Worm (Caenorhabditis elegans): ENCODE data around the gene C04C3.14.
"Not testable (repeated sequence)": the region's sequence is repeated elsewhere in the genome, so short reads cannot be mapped to it uniquely, and the experiment has no call there.

DNA sequence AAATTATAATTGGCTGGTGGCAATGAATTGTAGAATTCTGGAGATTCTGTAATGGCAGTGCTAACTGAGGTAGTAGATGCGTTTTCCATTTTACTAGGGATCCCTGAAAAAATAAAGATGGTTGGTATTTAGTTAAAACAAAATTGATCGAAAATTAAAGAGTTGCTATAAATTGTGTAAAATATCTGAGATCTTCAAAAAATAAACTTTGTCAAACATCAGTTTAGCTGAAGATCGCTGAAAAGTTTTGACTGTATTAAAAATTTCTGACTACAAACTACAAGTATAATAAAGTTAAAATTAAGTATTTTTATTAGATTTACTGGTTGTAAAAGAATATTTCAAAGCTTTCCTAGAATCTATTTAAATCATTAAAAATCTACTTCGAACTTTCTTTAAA, 5.7 kb upstream of the C04C3.14 start, which contains the start of gene B0546.5:
- not testable (repeated sequence) for TF ChIP-seq mes-4 (tag; optimal IDR thresholded peaks at IDR 0.05); snpc-4 (GFP tag; optimal IDR thresholded peaks at IDR 0.05); snpc-4 (tag; optimal IDR thresholded peaks at IDR 0.05); repo-1 (tag; optimal IDR thresholded peaks at IDR 0.05); Y56A3A.18 (GFP tag; IDR thresholded peaks at IDR 0.05); ama-1 (optimal IDR thresholded peaks at IDR 0.05); ama-1 (GFP tag; optimal IDR thresholded peaks at IDR 0.05); K12H6.12 (tag; optimal IDR thresholded peaks at IDR 0.05)
